Worm (Caenorhabditis elegans) whole organism, L4/young adult: ENCODE data around the gene sid-2.

Source experiments
- W03F9.2 ChIP-seq: fragments of 150-350 bp; optimal IDR thresholded peaks from 2 replicates; lab custom pipeline; 2014; ENCODE audit warnings: missing biosample characterization, missing genetic modification characterization
- dao-5 ChIP-seq: sonication (generic microtip); optimal IDR thresholded peaks from 2 replicates; lab custom pipeline; 2016; ENCODE audit warnings: missing genotype, missing genetic modification characterization, moderate library complexity, missing compliant biosample characterization
- him-1 ChIP-seq: sonication (generic microtip); optimal IDR thresholded peaks from 2 replicates; lab custom pipeline; 2016; ENCODE audit warnings: missing genotype, missing genetic modification reagents, missing genetic modification characterization, missing compliant biosample characterization

The sid-2 gene

ce11 chrIII:13731589-13731988 is 52.3 kb downstream of the sid-2 start, which contains the start of gene W06F12.2:
Gene W06F12.2 (minus strand): TSS chrIII:13731689.
- TF ChIP-seq W03F9.2 (tag; lab: Kevin White, UChicago) (no peak), him-1 (no peak), dao-5 (no peak)
